Worm (Caenorhabditis elegans) whole organism, L2 larva: ENCODE measurements around the gene idpc-1.

Experiments
- F13H6.1 ChIP-seq: sonication (generic microtip); optimal IDR thresholded peaks from 2 replicates; lab custom pipeline; 2016; ENCODE audit warnings: missing genetic modification characterization, missing compliant biosample characterization
- ceh-16 ChIP-seq: fragments of 150-350 bp; optimal IDR thresholded peaks from 2 replicates; lab custom pipeline; 2014; ENCODE audit warnings: missing biosample characterization, missing genetic modification characterization
- mdl-1 ChIP-seq, 2 experiments: fragments of 150-350 bp in 1 of 2; sonication (generic microtip) in 1 of 2; optimal IDR thresholded peaks; 2 replicates each; lab custom pipeline; 2017; ENCODE audit warnings: missing biosample characterization in 2 of 2, missing genetic modification characterization in 2 of 2
- nhr-25 ChIP-seq: fragments of 150-350 bp; sonication (generic microtip); optimal IDR thresholded peaks from 3 replicates; lab custom pipeline; 2014; ENCODE audit warnings: missing biosample characterization, missing genetic modification characterization
- nhr-77 ChIP-seq: fragments of 150-350 bp; optimal IDR thresholded peaks from 2 replicates; lab custom pipeline; 2014; ENCODE audit warnings: missing biosample characterization, missing genetic modification characterization
- ztf-11 ChIP-seq: sonication (generic microtip); optimal IDR thresholded peaks from 2 replicates; lab custom pipeline; 2017; ENCODE audit warnings: missing biosample characterization, missing genetic modification characterization

DNA sequence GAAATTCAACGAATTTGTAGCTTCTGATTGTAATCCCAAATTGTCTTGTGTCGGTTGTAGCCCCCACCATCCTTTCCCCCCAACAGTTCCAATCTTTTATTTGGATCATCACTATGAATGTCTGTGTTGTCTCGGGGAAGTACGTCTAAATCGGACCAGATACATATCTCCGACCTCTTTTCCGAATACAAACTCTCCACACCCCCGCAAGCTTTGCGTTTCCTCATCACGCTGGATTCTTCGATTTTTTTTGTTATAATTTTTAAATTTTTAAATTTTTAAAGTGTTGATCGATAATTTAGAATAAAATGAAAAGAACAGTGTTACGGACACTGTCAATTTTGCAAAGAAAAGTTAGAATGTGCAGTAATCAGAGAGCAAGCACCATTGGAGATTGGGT, 45.1 kb upstream of the idpc-1 start, which contains the start of gene subs-4:
- TF ChIP-seq nhr-25 (tag; lab: Kevin White, UChicago), result no peak
- TF ChIP-seq mdl-1 (tag; optimal IDR thresholded peaks at IDR 0.05; lab: Kevin White, UChicago), result no peak
- no peak for TF ChIP-seq ceh-16 (tag; lab: Kevin White, UChicago)
- no peak for TF ChIP-seq ztf-11 (tag; lab: Kevin White, UChicago)
- TF ChIP-seq F13H6.1 (tag; lab: Kevin White, UChicago), result no peak
- no peak for TF ChIP-seq nhr-77 (tag; lab: Kevin White, UChicago)
